Fruit fly (Drosophila melanogaster) whole organism, embryonic: ENCODE measurements around the gene Pdcd4.

Experiments used
- Bgb ChIP-seq: fragments of 200-800 bp; sonication (Bioruptor generic); IDR thresholded peaks from 2 replicates; pipeline ENCODE4 v1.3.6; 2022; ENCODE audit warnings: missing biosample characterization, missing genetic modification characterization; ENCODE audit not compliant: partially characterized antibody
- CG10209 ChIP-seq: fragments of 200-800 bp; sonication (Bioruptor generic); optimal IDR thresholded peaks from 3 replicates; lab custom pipeline; 2017; ENCODE audit warnings: missing biosample characterization, mild to moderate bottlenecking, missing genetic modification characterization, missing genetic modification reagents
- CG1024 ChIP-seq: fragments of 200-800 bp; sonication (Bioruptor generic); IDR thresholded peaks from 2 replicates; pipeline ENCODE4 v1.3.6; 2022; ENCODE audit warnings: missing biosample characterization, missing genetic modification characterization
- CG11723 ChIP-seq: fragments of 200-800 bp; sonication (Bioruptor generic); optimal IDR thresholded peaks from 2 replicates; lab custom pipeline; 2017; ENCODE audit warnings: missing biosample characterization, mild to moderate bottlenecking, missing genetic modification characterization
- CG14860 ChIP-seq: fragments of 200-800 bp; sonication (Bioruptor generic); IDR thresholded peaks from 3 replicates; pipeline ENCODE4 v1.3.6; 2022; ENCODE audit warnings: missing biosample characterization, missing genetic modification characterization; ENCODE audit not compliant: partially characterized antibody
- CG15073 ChIP-seq: fragments of 200-800 bp; sonication (Bioruptor generic); optimal IDR thresholded peaks from 2 replicates; lab custom pipeline; 2016; ENCODE audit warnings: missing biosample characterization, missing genetic modification characterization
- CG18011 ChIP-seq: fragments of 200-800 bp; sonication (Bioruptor generic); optimal IDR thresholded peaks from 2 replicates; lab custom pipeline; 2017; ENCODE audit warnings: missing biosample characterization, missing genetic modification characterization, mild to moderate bottlenecking, moderate library complexity, missing genotype
- CG18619 ChIP-seq: fragments of 200-800 bp; sonication (Bioruptor generic); optimal IDR thresholded peaks from 3 replicates; lab custom pipeline; 2017; ENCODE audit warnings: missing biosample characterization, mild to moderate bottlenecking, missing genetic modification characterization
- CG2712 ChIP-seq: fragments of 200-800 bp; optimal IDR thresholded peaks from 3 replicates; lab custom pipeline; 2019; ENCODE audit warnings: missing biosample characterization, mild to moderate bottlenecking, missing genetic modification characterization, moderate library complexity
- CG2875 ChIP-seq: fragments of 200-800 bp; sonication (Bioruptor generic); optimal IDR thresholded peaks from 2 replicates; lab custom pipeline; 2017; ENCODE audit warnings: missing biosample characterization, mild to moderate bottlenecking, missing genetic modification characterization, missing genetic modification reagents
- CG31388 ChIP-seq: fragments of 200-800 bp; sonication (Bioruptor generic); optimal IDR thresholded peaks from 2 replicates; lab custom pipeline; 2016; ENCODE audit warnings: missing biosample characterization, missing genetic modification characterization
- CG32772 ChIP-seq: fragments of 200-800 bp; sonication (Bioruptor generic); IDR thresholded peaks from 2 replicates; pipeline ENCODE4 v1.3.6; 2022; ENCODE audit warnings: missing biosample characterization, missing genetic modification characterization
- CG3281 ChIP-seq: fragments of 200-800 bp; sonication (Bioruptor generic); optimal IDR thresholded peaks from 3 replicates; lab custom pipeline; 2017; ENCODE audit warnings: missing biosample characterization, mild to moderate bottlenecking, missing genetic modification characterization
- CG3407 ChIP-seq: fragments of 200-800 bp; sonication (Bioruptor generic); optimal IDR thresholded peaks from 2 replicates; lab custom pipeline; 2018; ENCODE audit warnings: missing biosample characterization, mild to moderate bottlenecking, missing genetic modification characterization
- CG34224 ChIP-seq: fragments of 200-800 bp; sonication (Bioruptor generic); IDR thresholded peaks from 3 replicates; pipeline ENCODE4 v1.3.6; 2022; ENCODE audit warnings: missing biosample characterization, missing genetic modification characterization; ENCODE audit not compliant: partially characterized antibody
- CG3995 ChIP-seq: fragments of 200-800 bp; sonication (Bioruptor generic); optimal IDR thresholded peaks from 3 replicates; lab custom pipeline; 2016; ENCODE audit warnings: missing biosample characterization, missing genetic modification characterization
- CG5245 ChIP-seq: fragments of 200-800 bp; sonication (Bioruptor generic); optimal IDR thresholded peaks from 3 replicates; lab custom pipeline; 2016; ENCODE audit warnings: missing biosample characterization, missing genetic modification characterization
- CG7271 ChIP-seq: fragments of 200-800 bp; sonication (Bioruptor generic); optimal IDR thresholded peaks from 2 replicates; lab custom pipeline; 2018; ENCODE audit warnings: missing biosample characterization, mild to moderate bottlenecking, missing genetic modification characterization, moderate library complexity
- CHES-1-like ChIP-seq: fragments of 200-800 bp; sonication (Bioruptor generic); optimal IDR thresholded peaks from 2 replicates; lab custom pipeline; 2016; ENCODE audit warnings: missing biosample characterization, missing genetic modification characterization
- Dbx ChIP-seq: fragments of 200-800 bp; sonication (Bioruptor generic); IDR thresholded peaks from 3 replicates; pipeline ENCODE4 v1.3.6; 2022; ENCODE audit warnings: missing biosample characterization, missing genetic modification characterization
- Hand ChIP-seq: fragments of 200-800 bp; sonication (Bioruptor generic); optimal IDR thresholded peaks from 2 replicates; lab custom pipeline; 2017; ENCODE audit warnings: mild to moderate bottlenecking, missing biosample characterization, missing genetic modification reagents, missing genetic modification characterization
- Mad ChIP-seq: fragments of 200-800 bp; sonication (Bioruptor generic); optimal IDR thresholded peaks from 2 replicates; lab custom pipeline; 2016; ENCODE audit warnings: missing biosample characterization, missing genetic modification characterization
- Meics ChIP-seq: fragments of 200-800 bp; sonication (Bioruptor generic); optimal IDR thresholded peaks from 2 replicates; lab custom pipeline; 2017; ENCODE audit warnings: missing biosample characterization, mild to moderate bottlenecking, missing genetic modification characterization
- NK7.1 ChIP-seq: fragments of 200-800 bp; sonication (Bioruptor generic); optimal IDR thresholded peaks from 3 replicates; lab custom pipeline; 2016; ENCODE audit warnings: missing biosample characterization, missing genetic modification characterization
- Poxn ChIP-seq: fragments of 200-800 bp; sonication (Bioruptor generic); IDR thresholded peaks from 2 replicates; pipeline ENCODE4 v1.3.6; 2022; ENCODE audit warnings: missing biosample characterization, missing genetic modification characterization
- Ptx1 ChIP-seq: fragments of 200-800 bp; sonication (Bioruptor generic); IDR thresholded peaks from 2 replicates; pipeline ENCODE4 v1.3.6; 2022; ENCODE audit warnings: missing biosample characterization, missing genetic modification characterization
- Sry-β ChIP-seq: fragments of 200-800 bp; sonication (Bioruptor generic); optimal IDR thresholded peaks from 2 replicates; lab custom pipeline; 2018; ENCODE audit warnings: missing biosample characterization, mild to moderate bottlenecking, missing genetic modification characterization, moderate library complexity
- bcd ChIP-seq: fragments of 200-800 bp; sonication (Bioruptor generic); optimal IDR thresholded peaks from 2 replicates; lab custom pipeline; 2017; ENCODE audit warnings: missing biosample characterization, mild to moderate bottlenecking, missing genetic modification characterization
- bigmax ChIP-seq: fragments of 200-800 bp; sonication (Bioruptor generic); optimal IDR thresholded peaks from 2 replicates; lab custom pipeline; 2018; ENCODE audit warnings: missing biosample characterization, mild to moderate bottlenecking, missing genetic modification characterization
- cas ChIP-seq: fragments of 200-800 bp; sonication (Bioruptor generic); IDR thresholded peaks from 2 replicates; pipeline ENCODE4 v1.3.6; 2022; ENCODE audit warnings: missing biosample characterization, missing genetic modification characterization
- chinmo ChIP-seq: fragments of 200-800 bp; sonication (Bioruptor generic); IDR thresholded peaks from 4 replicates; pipeline ENCODE4 v1.3.6; 2022; ENCODE audit warnings: missing biosample characterization, missing genetic modification characterization; ENCODE audit not compliant: partially characterized antibody
- dimm ChIP-seq: fragments of 200-800 bp; sonication (Bioruptor generic); IDR thresholded peaks from 2 replicates; pipeline ENCODE4 v1.3.6; 2022; ENCODE audit warnings: missing biosample characterization, missing genetic modification characterization
- emc ChIP-seq: fragments of 200-800 bp; sonication (Bioruptor generic); optimal IDR thresholded peaks from 2 replicates; lab custom pipeline; 2016; ENCODE audit warnings: missing biosample characterization, missing genetic modification characterization
- esg ChIP-seq: fragments of 200-800 bp; sonication (Bioruptor generic); conservative IDR thresholded peaks from 2 replicates; pipeline ENCODE4 v1.3.6; 2022; ENCODE audit warnings: missing biosample characterization, missing genetic modification characterization
- fu2 ChIP-seq: fragments of 200-800 bp; sonication (Bioruptor generic); optimal IDR thresholded peaks from 2 replicates; lab custom pipeline; 2016; ENCODE audit warnings: missing biosample characterization, missing genetic modification characterization
- gfzf ChIP-seq: fragments of 200-800 bp; sonication (Bioruptor generic); optimal IDR thresholded peaks from 2 replicates; lab custom pipeline; 2016; ENCODE audit warnings: missing biosample characterization, mild to moderate bottlenecking, missing genetic modification characterization, moderate library complexity
- gsb-n ChIP-seq: fragments of 200-800 bp; sonication (Bioruptor generic); optimal IDR thresholded peaks from 3 replicates; lab custom pipeline; 2018; ENCODE audit warnings: missing biosample characterization, mild to moderate bottlenecking, missing genetic modification characterization
- hbn ChIP-seq: fragments of 200-800 bp; sonication (Bioruptor generic); IDR thresholded peaks from 2 replicates; pipeline ENCODE4 v1.3.6; 2022; ENCODE audit warnings: missing biosample characterization, missing genetic modification characterization; ENCODE audit not compliant: partially characterized antibody
- ind ChIP-seq: fragments of 200-800 bp; sonication (Bioruptor generic); optimal IDR thresholded peaks from 3 replicates; lab custom pipeline; 2016; ENCODE audit warnings: missing biosample characterization, missing genetic modification characterization
- inv ChIP-seq: fragments of 200-800 bp; sonication (Bioruptor generic); IDR thresholded peaks from 2 replicates; pipeline ENCODE4 v1.3.6; 2022; ENCODE audit warnings: missing biosample characterization, missing genetic modification characterization; ENCODE audit not compliant: partially characterized antibody
- onecut ChIP-seq: fragments of 200-800 bp; sonication (Bioruptor generic); IDR thresholded peaks from 2 replicates; pipeline ENCODE4 v1.3.6; 2022; ENCODE audit warnings: missing biosample characterization, missing genetic modification characterization
- org-1 ChIP-seq: fragments of 200-800 bp; sonication (Bioruptor generic); optimal IDR thresholded peaks from 2 replicates; lab custom pipeline; 2017; ENCODE audit warnings: missing biosample characterization, missing genetic modification characterization
- p53 ChIP-seq: fragments of 200-800 bp; sonication (Bioruptor generic); optimal IDR thresholded peaks from 2 replicates; lab custom pipeline; 2016; ENCODE audit warnings: missing biosample characterization, missing genetic modification characterization
- peb ChIP-seq: fragments of 200-800 bp; sonication (Bioruptor generic); IDR thresholded peaks from 2 replicates; pipeline ENCODE4 v1.3.6; 2022; ENCODE audit warnings: missing biosample characterization, missing genetic modification characterization
- ranshi ChIP-seq: fragments of 200-800 bp; sonication (Bioruptor generic); IDR thresholded peaks from 2 replicates; pipeline ENCODE4 v1.3.6; 2022; ENCODE audit warnings: missing biosample characterization, missing genetic modification characterization
- ro ChIP-seq: fragments of 200-800 bp; sonication (Bioruptor generic); IDR thresholded peaks from 2 replicates; pipeline ENCODE4 v1.3.6; 2022; ENCODE audit warnings: missing biosample characterization, missing genetic modification characterization
- sisA ChIP-seq: fragments of 200-800 bp; sonication (Bioruptor generic); IDR thresholded peaks from 2 replicates; pipeline ENCODE4 v1.3.6; 2022; ENCODE audit warnings: missing biosample characterization, missing genetic modification characterization
- trh ChIP-seq: fragments of 200-800 bp; sonication (Bioruptor generic); optimal IDR thresholded peaks from 2 replicates; lab custom pipeline; 2016; ENCODE audit warnings: missing biosample characterization, missing genetic modification characterization
- zfh2 ChIP-seq: fragments of 200-800 bp; sonication (Bioruptor generic); optimal IDR thresholded peaks from 2 replicates; lab custom pipeline; 2016; ENCODE audit warnings: missing biosample characterization, missing genetic modification characterization

The Pdcd4 gene

dm6 chrX:13783534-13783949 is 28.3 kb upstream of the Pdcd4 start, which contains the start of gene inaE (continued):
- TF ChIP-seq NK7.1 (GFP tag; lab: Kevin White, UChicago) (no peak), Bgb (GFP tag; lab: Robert Waterston, UW) (peak; percentile 80), esg (GFP tag; lab: Robert Waterston, UW) (no peak), CHES-1-like (GFP tag; lab: Kevin White, UChicago) (peak; percentile 20), trh (GFP tag; lab: Kevin White, UChicago) (no peak), CG32772 (GFP tag; lab: Robert Waterston, UW) (no peak), CG3407 (GFP tag; lab: Kevin White, UChicago) (no peak), ind (GFP tag; lab: Kevin White, UChicago) (no peak), bigmax (no peak), CG18619 (GFP tag; lab: Kevin White, UChicago) (no peak), CG2875 (GFP tag; lab: Kevin White, UChicago) (no peak), CG7271 (tag; lab: Kevin White, UChicago) (no peak), zfh2 (GFP tag; lab: Kevin White, UChicago) (no peak), CG18011 (GFP tag; lab: Kevin White, UChicago) (no peak), p53 (GFP tag; lab: Kevin White, UChicago) (no peak), Hand (peak; percentile 38), Meics (no peak), Poxn (GFP tag; lab: Robert Waterston, UW) (no peak), peb (GFP tag; lab: Robert Waterston, UW) (no peak), CG5245 (no peak), CG2712 (peak; percentile 33), org-1 (GFP tag; lab: Kevin White, UChicago) (no peak)

dm6 chrX:13781739-13782502 is 26.7 kb upstream of the Pdcd4 start, which contains the start of the genes CtsB and amrt:
Gene CtsB, minus strand, starts transcription at chrX:13782170.
Gene amrt, plus strand, starts transcription at chrX:13782459.
- TF ChIP-seq CG31388 (GFP tag; lab: Kevin White, UChicago) (no peak), sisA (GFP tag; lab: Robert Waterston, UW) (0 out of 2 replicates have a peak, but pooled peaks have one; percentile 5), Dbx (0 out of 3 replicates have a peak, but pooled peaks have one; percentile 48), CG10209 (peak; percentile 48), CG1024 (GFP tag; lab: Robert Waterston, UW) (no peak), gsb-n (tag; lab: Kevin White, UChicago) (no peak), chinmo (peak; percentile 72; the same call in 2 of the 4 replicates), fu2 (peak; percentile 56), Mad (GFP tag; lab: Kevin White, UChicago) (no peak), bcd (GFP tag; lab: Kevin White, UChicago) (peak; percentile 35), gfzf (GFP tag; lab: Kevin White, UChicago) (peak; percentile 28), CG3281 (GFP tag; lab: Kevin White, UChicago) (no peak), CG11723 (GFP tag; lab: Kevin White, UChicago) (peak; percentile 12), emc (no peak), onecut (GFP tag; lab: Robert Waterston, UW) (no peak), CG14860 (peak; percentile 75), Sry-β (GFP tag; lab: Kevin White, UChicago) (no peak), Ptx1 (0 out of 2 replicates have a peak, but pooled peaks have one; percentile 51), dimm (GFP tag; lab: Robert Waterston, UW) (no peak), inv (GFP tag; lab: Robert Waterston, UW) (peak; percentile 82), cas (GFP tag; lab: Robert Waterston, UW) (no peak), CG15073 (GFP tag; lab: Kevin White, UChicago) (no peak), CG3995 (GFP tag; lab: Kevin White, UChicago) (peak; percentile 43), hbn (peak; percentile 60), ro (GFP tag; lab: Robert Waterston, UW) (no peak), CG34224 (GFP tag; lab: Robert Waterston, UW) (peak; percentile 67; the same call in 2 of the 3 replicates), ranshi (GFP tag; lab: Robert Waterston, UW) (no peak)
